Worm (Caenorhabditis elegans) whole organism, L4 larva: ENCODE results near the gene xtr-1.

Experiments
- ZK546.5 ChIP-seq, 2 experiments: sonication (generic microtip); optimal IDR thresholded peaks; 2 replicates each; lab custom pipeline; 2017; ENCODE audit warnings: missing biosample characterization in 2 of 2, missing genetic modification characterization in 2 of 2
- attf-4 ChIP-seq: sonication (generic microtip); optimal IDR thresholded peaks from 3 replicates; lab custom pipeline; 2017; ENCODE audit warnings: missing biosample characterization, missing genetic modification characterization
- daf-12 ChIP-seq: fragments of 150-350 bp; optimal IDR thresholded peaks from 2 replicates; lab custom pipeline; 2014; ENCODE audit warnings: missing biosample characterization, missing genetic modification reagents, missing genetic modification characterization
- hmg-1.1 ChIP-seq: fragments of 200-800 bp; sonication (Bioruptor generic); IDR thresholded peaks from 2 replicates; pipeline ENCODE4 v1.3.6; 2022; ENCODE audit warnings: missing genetic modification reagents, missing genetic modification characterization, missing compliant biosample characterization
- nhr-237 ChIP-seq: sonication (generic microtip); optimal IDR thresholded peaks from 2 replicates; lab custom pipeline; 2017; ENCODE audit warnings: missing biosample characterization, missing genetic modification characterization
- unc-130 ChIP-seq: sonication (generic microtip); optimal IDR thresholded peaks from 2 replicates; lab custom pipeline; 2016; ENCODE audit warnings: missing genetic modification reagents, missing genetic modification characterization, missing compliant biosample characterization
- unc-39 ChIP-seq: sonication (generic microtip); optimal IDR thresholded peaks from 2 replicates; lab custom pipeline; 2017; ENCODE audit warnings: missing biosample characterization, missing genetic modification characterization

DNA sequence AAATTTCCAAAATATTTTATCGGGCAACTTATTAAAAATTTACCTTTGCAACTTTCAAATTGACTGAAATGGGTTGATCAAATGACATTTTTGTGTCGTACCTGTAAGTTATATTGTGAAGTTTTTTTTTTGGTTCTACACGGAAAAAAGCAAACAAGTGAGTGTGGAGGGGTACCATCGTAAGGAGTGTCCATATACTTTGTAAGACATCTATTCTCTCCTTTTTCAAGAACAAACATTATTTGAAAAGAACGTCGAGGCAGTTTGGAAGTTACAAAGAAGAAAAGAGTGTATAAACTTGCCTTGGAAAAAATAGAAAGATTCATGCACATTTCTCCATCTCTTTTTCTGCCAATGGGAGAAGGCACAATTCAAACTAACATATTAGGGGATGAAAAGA is 15.2 kb upstream of the xtr-1 start, which contains the start of gene taf-7.1:
- TF ChIP-seq ZK546.5 (tag; optimal IDR thresholded peaks at IDR 0.05; lab: Kevin White, UChicago) (no peak), nhr-237 (tag; lab: Kevin White, UChicago) (no peak), unc-39 (tag; lab: Kevin White, UChicago) (no peak), daf-12 (tag; lab: Kevin White, UChicago) (no peak), hmg-1.1 (GFP tag; lab: Robert Waterston, UW) (no peak), unc-130 (no peak), attf-4 (no peak)
